Fruit fly (Drosophila melanogaster) whole organism, embryonic: ENCODE results near the gene Taf10.

Experiments used
- Asciz ChIP-seq: fragments of 200-800 bp; sonication (Bioruptor generic); optimal IDR thresholded peaks from 2 replicates; lab custom pipeline; 2017; ENCODE audit warnings: missing biosample characterization, mild to moderate bottlenecking, missing genetic modification characterization, missing genetic modification reagents
- BEAF-32 ChIP-seq: fragments of 200-800 bp; sonication (Bioruptor generic); optimal IDR thresholded peaks from 3 replicates; lab custom pipeline; 2017; ENCODE audit warnings: missing biosample characterization, missing genetic modification characterization, mild to moderate bottlenecking, moderate library complexity, missing genetic modification reagents
- CG10543 ChIP-seq: fragments of 200-800 bp; sonication (Bioruptor generic); optimal IDR thresholded peaks from 3 replicates; lab custom pipeline; 2017; ENCODE audit warnings: missing biosample characterization, mild to moderate bottlenecking, missing genetic modification characterization, moderate library complexity
- CG12769 ChIP-seq: fragments of 200-800 bp; sonication (Bioruptor generic); optimal IDR thresholded peaks from 2 replicates; lab custom pipeline; 2019; ENCODE audit warnings: missing biosample characterization, mild to moderate bottlenecking, missing genetic modification characterization, moderate library complexity
- CG13894 ChIP-seq: fragments of 200-800 bp; sonication (Bioruptor generic); optimal IDR thresholded peaks from 3 replicates; lab custom pipeline; 2018; ENCODE audit warnings: missing biosample characterization, mild to moderate bottlenecking, missing genetic modification characterization, moderate library complexity
- CG14014 ChIP-seq: fragments of 200-800 bp; sonication (Bioruptor generic); IDR thresholded peaks from 2 replicates; pipeline ENCODE4 v1.3.6; 2022; ENCODE audit warnings: missing biosample characterization, missing genetic modification characterization
- CG15479 ChIP-seq: fragments of 200-800 bp; sonication (Bioruptor generic); optimal IDR thresholded peaks from 3 replicates; lab custom pipeline; 2019; ENCODE audit warnings: missing biosample characterization, mild to moderate bottlenecking, missing genetic modification characterization, moderate library complexity
- CG15514 ChIP-seq: fragments of 200-800 bp; sonication (Bioruptor generic); optimal IDR thresholded peaks from 3 replicates; lab custom pipeline; 2017; ENCODE audit warnings: missing biosample characterization, missing genetic modification characterization, mild to moderate bottlenecking, moderate library complexity, missing genetic modification reagents
- CG16815 ChIP-seq: fragments of 200-800 bp; sonication (Bioruptor generic); optimal IDR thresholded peaks from 3 replicates; lab custom pipeline; 2017; ENCODE audit warnings: missing biosample characterization, mild to moderate bottlenecking, missing genetic modification characterization
- CG17568 ChIP-seq: fragments of 200-800 bp; sonication (Bioruptor generic); optimal IDR thresholded peaks from 2 replicates; lab custom pipeline; 2018; ENCODE audit warnings: missing biosample characterization, mild to moderate bottlenecking, missing genetic modification characterization, moderate library complexity
- CG18764 ChIP-seq: fragments of 200-800 bp; sonication (Bioruptor generic); optimal IDR thresholded peaks from 3 replicates; lab custom pipeline; 2016; ENCODE audit warnings: missing biosample characterization, missing genetic modification characterization
- CG2712 ChIP-seq: fragments of 200-800 bp; optimal IDR thresholded peaks from 3 replicates; lab custom pipeline; 2019; ENCODE audit warnings: missing biosample characterization, mild to moderate bottlenecking, missing genetic modification characterization, moderate library complexity
- CG34376 ChIP-seq: fragments of 200-800 bp; sonication (Bioruptor generic); optimal IDR thresholded peaks from 2 replicates; lab custom pipeline; 2018; ENCODE audit warnings: missing biosample characterization, mild to moderate bottlenecking, missing genetic modification characterization
- CG4820 ChIP-seq: fragments of 200-800 bp; sonication (Bioruptor generic); optimal IDR thresholded peaks from 3 replicates; lab custom pipeline; 2016; ENCODE audit warnings: missing biosample characterization, missing genetic modification characterization
- CG5245 ChIP-seq: fragments of 200-800 bp; sonication (Bioruptor generic); optimal IDR thresholded peaks from 3 replicates; lab custom pipeline; 2016; ENCODE audit warnings: missing biosample characterization, missing genetic modification characterization
- CG5953 ChIP-seq: fragments of 200-800 bp; sonication (Bioruptor generic); IDR thresholded peaks from 2 replicates; pipeline ENCODE4 v1.3.6; 2022; ENCODE audit warnings: missing biosample characterization, missing genetic modification characterization
- CG6854 ChIP-seq: fragments of 200-800 bp; sonication (Bioruptor generic); optimal IDR thresholded peaks from 3 replicates; lab custom pipeline; 2017; ENCODE audit warnings: missing biosample characterization, mild to moderate bottlenecking, missing genetic modification characterization
- CG8290 ChIP-seq, 3 experiments: fragments of 200-800 bp; sonication (Bioruptor generic); optimal IDR thresholded peaks; 2 replicates each; lab custom pipeline; 2016 to 2019; ENCODE audit warnings: missing biosample characterization in 3 of 3, missing genetic modification characterization in 3 of 3, mild to moderate bottlenecking in 2 of 3, moderate library complexity in 1 of 3
- CG8765 ChIP-seq: fragments of 200-800 bp; sonication (Bioruptor generic); IDR thresholded peaks from 2 replicates; pipeline ENCODE4 v1.3.6; 2022; ENCODE audit warnings: missing biosample characterization, missing genetic modification characterization
- CG9932 ChIP-seq: fragments of 200-800 bp; sonication (Bioruptor generic); IDR thresholded peaks from 2 replicates; pipeline ENCODE4 v1.3.6; 2022; ENCODE audit warnings: missing biosample characterization, missing genetic modification characterization
- D19B ChIP-seq: fragments of 200-800 bp; sonication (Bioruptor generic); optimal IDR thresholded peaks from 2 replicates; lab custom pipeline; 2017; ENCODE audit warnings: missing biosample characterization, mild to moderate bottlenecking, missing genetic modification characterization
- Deaf1 ChIP-seq: fragments of 200-800 bp; optimal IDR thresholded peaks from 3 replicates; lab custom pipeline; 2019; ENCODE audit warnings: missing biosample characterization, mild to moderate bottlenecking, missing genetic modification characterization, moderate library complexity
- Doc2 ChIP-seq: fragments of 200-800 bp; sonication (Bioruptor generic); IDR thresholded peaks from 2 replicates; pipeline ENCODE4 v1.3.6; 2022; ENCODE audit warnings: missing biosample characterization, missing genetic modification characterization
- Hey ChIP-seq: fragments of 200-800 bp; sonication (Bioruptor generic); optimal IDR thresholded peaks from 3 replicates; lab custom pipeline; 2018; ENCODE audit warnings: missing biosample characterization, mild to moderate bottlenecking, missing genetic modification characterization
- HmgZ ChIP-seq: fragments of 200-800 bp; sonication (Bioruptor generic); optimal IDR thresholded peaks from 2 replicates; lab custom pipeline; 2018; ENCODE audit warnings: missing biosample characterization, mild to moderate bottlenecking, missing genetic modification characterization
- NK7.1 ChIP-seq: fragments of 200-800 bp; sonication (Bioruptor generic); optimal IDR thresholded peaks from 3 replicates; lab custom pipeline; 2016; ENCODE audit warnings: missing biosample characterization, missing genetic modification characterization
- Trl ChIP-seq, 3 experiments: fragments of >200 bp in 2 of 3; fragments of 200-800 bp in 1 of 3; sonication (Bioruptor generic) in 1 of 3; optimal IDR thresholded peaks; 2 replicates in 1 of 3; 3 replicates in 2 of 3; lab custom pipeline; 2016 to 2017; ENCODE audit warnings: missing biosample characterization in 1 of 3, missing genetic modification characterization in 1 of 3
- corto ChIP-seq: fragments of 200-800 bp; sonication (Bioruptor generic); optimal IDR thresholded peaks from 2 replicates; lab custom pipeline; 2016; ENCODE audit warnings: missing biosample characterization, mild to moderate bottlenecking, missing genetic modification characterization, moderate library complexity
- exex ChIP-seq: fragments of 200-800 bp; sonication (Bioruptor generic); optimal IDR thresholded peaks from 4 replicates; lab custom pipeline; 2018; ENCODE audit warnings: missing biosample characterization, mild to moderate bottlenecking, missing genetic modification characterization, moderate library complexity
- ftz-f1 ChIP-seq: fragments of 200-800 bp; sonication (Bioruptor generic); optimal IDR thresholded peaks from 2 replicates; lab custom pipeline; 2016; ENCODE audit warnings: missing biosample characterization, missing genetic modification characterization
- gro ChIP-seq: fragments of 200-800 bp; sonication (Bioruptor generic); optimal IDR thresholded peaks from 2 replicates; lab custom pipeline; 2016; ENCODE audit warnings: missing biosample characterization, missing genetic modification characterization
- lbe ChIP-seq: fragments of 200-800 bp; sonication (Bioruptor generic); optimal IDR thresholded peaks from 2 replicates; lab custom pipeline; 2016; ENCODE audit warnings: missing biosample characterization, mild to moderate bottlenecking, missing genetic modification characterization
- lmd ChIP-seq: fragments of 200-800 bp; sonication (Bioruptor generic); IDR thresholded peaks from 2 replicates; pipeline ENCODE4 v1.3.6; 2022; ENCODE audit warnings: missing biosample characterization, missing genetic modification characterization
- mirr ChIP-seq: fragments of 200-800 bp; sonication (Bioruptor generic); optimal IDR thresholded peaks from 3 replicates; lab custom pipeline; 2018; ENCODE audit warnings: missing biosample characterization, mild to moderate bottlenecking, missing genetic modification characterization
- phol ChIP-seq: fragments of 200-800 bp; sonication (Bioruptor generic); optimal IDR thresholded peaks from 3 replicates; lab custom pipeline; 2018; ENCODE audit warnings: missing biosample characterization, mild to moderate bottlenecking, missing genetic modification characterization, moderate library complexity
- ranshi ChIP-seq: fragments of 200-800 bp; sonication (Bioruptor generic); IDR thresholded peaks from 2 replicates; pipeline ENCODE4 v1.3.6; 2022; ENCODE audit warnings: missing biosample characterization, missing genetic modification characterization
- sd ChIP-seq: fragments of 200-800 bp; sonication (Bioruptor generic); optimal IDR thresholded peaks from 3 replicates; lab custom pipeline; 2018; ENCODE audit warnings: missing biosample characterization, mild to moderate bottlenecking, missing genetic modification characterization, moderate library complexity
- sima ChIP-seq: fragments of 200-800 bp; sonication (Bioruptor generic); optimal IDR thresholded peaks from 2 replicates; lab custom pipeline; 2016; ENCODE audit warnings: missing biosample characterization, missing genetic modification characterization
- sqz ChIP-seq: fragments of 200-800 bp; sonication (Bioruptor generic); optimal IDR thresholded peaks from 3 replicates; lab custom pipeline; 2018; ENCODE audit warnings: missing biosample characterization, mild to moderate bottlenecking, missing genetic modification characterization
- sr ChIP-seq: fragments of 200-800 bp; sonication (Bioruptor generic); IDR thresholded peaks from 3 replicates; pipeline ENCODE4 v1.3.6; 2022; ENCODE audit warnings: missing biosample characterization, missing genetic modification characterization
- sug ChIP-seq: fragments of 200-800 bp; optimal IDR thresholded peaks from 2 replicates; lab custom pipeline; 2019; ENCODE audit warnings: missing biosample characterization, mild to moderate bottlenecking, missing genetic modification characterization, moderate library complexity
- tin ChIP-seq: fragments of 200-800 bp; sonication (Bioruptor generic); optimal IDR thresholded peaks from 3 replicates; lab custom pipeline; 2016; ENCODE audit warnings: missing biosample characterization, missing genetic modification characterization

Gene Taf10

dm6 chr2L:2750337-2751084 lies 17.2 kb upstream of the Taf10 start (continued):
- TF ChIP-seq ranshi (GFP tag; lab: Robert Waterston, UW) (no peak), NK7.1 (GFP tag; lab: Kevin White, UChicago) (peak; percentile 73), phol (peak; percentile 83), CG18764 (GFP tag; lab: Kevin White, UChicago) (peak; percentile 67), Doc2 (no peak), sima (GFP tag; lab: Kevin White, UChicago) (no peak), tin (peak; percentile 58), CG2712 (peak; percentile 87), lmd (no peak), CG9932 (GFP tag; lab: Robert Waterston, UW) (no peak), CG14014 (no peak), CG5953 (GFP tag; lab: Robert Waterston, UW) (no peak), CG8765 (GFP tag; lab: Robert Waterston, UW) (no peak), Asciz (GFP tag; lab: Kevin White, UChicago) (peak; percentile 67), CG6854 (GFP tag; lab: Kevin White, UChicago) (peak; percentile 76), CG5245 (peak; percentile 63)
- TF ChIP-seq, all 482 proteins: peak for 283

dm6 chr2L:2751085-2751710 lies 16.5 kb upstream of the Taf10 start:
- TF ChIP-seq D19B = peak; percentile 94
- no peak for TF ChIP-seq sqz
- TF ChIP-seq Hey (tag; lab: Kevin White, UChicago) = peak; percentile 15
- TF ChIP-seq CG4820 = no peak
- TF ChIP-seq ftz-f1 (GFP tag; lab: Kevin White, UChicago) = peak; percentile 5
- peak; percentile 73 for TF ChIP-seq mirr (GFP tag; lab: Kevin White, UChicago)
- no peak for TF ChIP-seq CG17568 (GFP tag; lab: Kevin White, UChicago)
- TF ChIP-seq CG34376 (GFP tag; lab: Kevin White, UChicago) = peak; percentile 44
- TF ChIP-seq CG16815 (GFP tag; lab: Kevin White, UChicago) = no peak
- TF ChIP-seq corto (GFP tag; lab: Kevin White, UChicago) = peak; percentile 36
- no peak for TF ChIP-seq CG8290 (GFP tag; optimal IDR thresholded peaks at IDR 0.05; lab: Kevin White, UChicago)
- TF ChIP-seq CG8290 (tag; optimal IDR thresholded peaks at IDR 0.05; lab: Kevin White, UChicago) = peak in 1 of 2 experiments; percentile 53
- peak; percentile 41 for TF ChIP-seq CG15514 (GFP tag; lab: Kevin White, UChicago)
- TF ChIP-seq sr (GFP tag; lab: Robert Waterston, UW) = no peak
- TF ChIP-seq sd (tag; lab: Kevin White, UChicago) = peak; percentile 82
- peak; percentile 79 for TF ChIP-seq Deaf1 (tag; lab: Kevin White, UChicago)
- TF ChIP-seq lbe = peak; percentile 17
- TF ChIP-seq CG15479 (GFP tag; lab: Kevin White, UChicago) = peak; percentile 70
- TF ChIP-seq CG10543 (GFP tag; lab: Kevin White, UChicago) = peak; percentile 89
- peak; percentile 97 for TF ChIP-seq CG13894 (tag; lab: Kevin White, UChicago)
- peak; percentile 36 for TF ChIP-seq gro (GFP tag; lab: Kevin White, UChicago)
- peak; percentile 81 for TF ChIP-seq sug (tag; lab: Kevin White, UChicago)
- TF ChIP-seq Trl (optimal IDR thresholded peaks at IDR 0.05; lab: Kevin White, UChicago) = peak in 1 of 2 experiments; percentile 55
- no peak for TF ChIP-seq Trl (GFP tag; optimal IDR thresholded peaks at IDR 0.05; lab: Kevin White, UChicago)
- peak; percentile 4 for TF ChIP-seq BEAF-32 (GFP tag; lab: Kevin White, UChicago)
- peak; percentile 32 for TF ChIP-seq HmgZ (tag; lab: Kevin White, UChicago)
- TF ChIP-seq exex (tag; lab: Kevin White, UChicago) = peak; percentile 77
- peak; percentile 82 for TF ChIP-seq CG12769 (tag; lab: Kevin White, UChicago)
